Fruit fly (Drosophila melanogaster) whole organism: ENCODE measurements around the gene CG5674.

ENCODE experiments used
- CG8478 ChIP-seq: fragments of >200 bp; optimal IDR thresholded peaks from 2 replicates; lab custom pipeline; 2018; ENCODE audit warnings: inconsistent platforms
- psq ChIP-seq: fragments of >200 bp; optimal IDR thresholded peaks from 2 replicates; lab custom pipeline; 2017

DNA sequence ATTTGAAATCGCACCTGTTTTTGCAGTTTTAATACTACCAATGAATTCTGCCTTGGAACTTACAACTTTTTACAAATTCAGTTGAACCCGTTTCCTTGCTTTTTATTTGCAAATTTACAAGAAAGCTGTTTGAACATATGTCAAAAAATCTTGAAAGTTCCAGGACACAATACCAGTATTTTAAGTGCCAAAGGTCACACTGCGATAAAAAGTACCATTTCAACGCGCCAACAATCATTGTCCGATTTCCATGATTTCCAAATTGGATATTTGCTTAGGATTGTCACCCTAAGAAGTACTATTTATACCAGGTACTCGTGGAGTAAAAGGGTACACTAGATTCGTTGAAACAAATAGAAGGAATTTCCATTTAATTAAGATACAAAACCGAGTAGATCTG is 48.2 kb downstream of the CG5674 start, which contains the start of gene elfless:
- TF ChIP-seq CG8478 (lab: Kevin White, UChicago): no peak
- TF ChIP-seq psq (lab: Kevin White, UChicago): no peak
